Worm (Caenorhabditis elegans) whole organism, early embryonic: ENCODE measurements around the gene C15B12.4.

Experiments used
- B0310.2 ChIP-seq: sonication (generic microtip); optimal IDR thresholded peaks from 2 replicates; lab custom pipeline; 2016; ENCODE audit warnings: mild to moderate bottlenecking, missing genetic modification characterization, missing compliant biosample characterization
- F13C5.2 ChIP-seq: sonication (generic microtip); optimal IDR thresholded peaks from 2 replicates; lab custom pipeline; 2017; ENCODE audit warnings: mild to moderate bottlenecking, missing genetic modification characterization, inconsistent platforms, missing compliant biosample characterization
- aly-1 ChIP-seq: sonication (generic microtip); optimal IDR thresholded peaks from 2 replicates; lab custom pipeline; 2016; ENCODE audit warnings: missing genetic modification characterization, missing compliant biosample characterization
- ama-1 ChIP-seq: fragments of 150-350 bp; optimal IDR thresholded peaks from 2 replicates; lab custom pipeline; 2014
- ceh-36 ChIP-seq: sonication (generic microtip); optimal IDR thresholded peaks from 2 replicates; lab custom pipeline; 2016; ENCODE audit warnings: missing genetic modification characterization, inconsistent platforms, missing compliant biosample characterization
- ets-7 ChIP-seq: sonication (generic microtip); optimal IDR thresholded peaks from 2 replicates; lab custom pipeline; 2016; ENCODE audit warnings: missing genotype, missing genetic modification characterization, missing compliant biosample characterization
- flt-1 ChIP-seq: fragments of 200-800 bp; sonication (Bioruptor generic); IDR thresholded peaks from 2 replicates; pipeline ENCODE4 v1.3.6; 2022; ENCODE audit warnings: missing genetic modification characterization, missing compliant biosample characterization

DNA sequence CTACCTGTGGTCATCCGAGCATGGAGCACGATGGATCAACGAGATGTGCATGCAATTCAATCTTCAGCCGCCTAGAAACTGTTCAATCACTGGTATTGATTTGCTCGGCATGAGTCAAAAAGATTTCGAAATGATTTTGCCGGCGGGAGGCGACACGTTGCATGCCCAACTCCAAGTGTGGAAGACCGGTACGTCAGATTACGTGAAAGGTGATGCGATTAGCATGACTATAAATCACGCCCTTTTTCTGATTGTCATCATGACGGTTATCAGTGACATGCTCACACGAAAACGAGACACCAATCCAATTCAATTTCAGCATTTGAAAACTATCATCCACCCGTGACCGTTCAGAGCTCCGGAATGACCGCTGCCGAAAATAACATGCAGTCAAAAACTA lies 47.1 kb upstream of the C15B12.4 start:
- TF ChIP-seq flt-1 (GFP tag; lab: Robert Waterston, UW) (no peak), ama-1 (lab: Kevin White, UChicago) (no peak), B0310.2 (tag; lab: Kevin White, UChicago) (no peak), ets-7 (no peak), F13C5.2 (tag; lab: Kevin White, UChicago) (no peak), ceh-36 (tag; lab: Kevin White, UChicago) (no peak), aly-1 (tag; lab: Kevin White, UChicago) (no peak)
